Fruit fly (Drosophila melanogaster) whole organism, embryonic: Measurements from ENCODE around the gene CG32246.

Source experiments
- Antp ChIP-seq: fragments of 200-800 bp; sonication (Bioruptor generic); optimal IDR thresholded peaks from 3 replicates; lab custom pipeline; 2016; ENCODE audit warnings: missing biosample characterization, missing genetic modification characterization
- B-H2 ChIP-seq: fragments of 200-800 bp; sonication (Bioruptor generic); optimal IDR thresholded peaks from 2 replicates; lab custom pipeline; 2018; ENCODE audit warnings: missing biosample characterization, mild to moderate bottlenecking, missing genetic modification characterization
- Bgb ChIP-seq: fragments of 200-800 bp; sonication (Bioruptor generic); IDR thresholded peaks from 2 replicates; pipeline ENCODE4 v1.3.6; 2022; ENCODE audit warnings: missing biosample characterization, missing genetic modification characterization; ENCODE audit not compliant: partially characterized antibody
- Bteb2 ChIP-seq: fragments of 200-800 bp; sonication (Bioruptor generic); optimal IDR thresholded peaks from 2 replicates; lab custom pipeline; 2016; ENCODE audit warnings: missing biosample characterization, missing genetic modification characterization
- CG10209 ChIP-seq: fragments of 200-800 bp; sonication (Bioruptor generic); optimal IDR thresholded peaks from 3 replicates; lab custom pipeline; 2017; ENCODE audit warnings: missing biosample characterization, mild to moderate bottlenecking, missing genetic modification characterization, missing genetic modification reagents
- CG10431 ChIP-seq: fragments of 200-800 bp; sonication (Bioruptor generic); optimal IDR thresholded peaks from 3 replicates; lab custom pipeline; 2018; ENCODE audit warnings: missing biosample characterization, mild to moderate bottlenecking, missing genetic modification characterization
- CG12744 ChIP-seq: fragments of 200-800 bp; sonication (Bioruptor generic); optimal IDR thresholded peaks from 2 replicates; lab custom pipeline; 2016; ENCODE audit warnings: missing biosample characterization, missing genetic modification characterization
- CG12769 ChIP-seq: fragments of 200-800 bp; sonication (Bioruptor generic); optimal IDR thresholded peaks from 2 replicates; lab custom pipeline; 2019; ENCODE audit warnings: missing biosample characterization, mild to moderate bottlenecking, missing genetic modification characterization, moderate library complexity
- CG14965 ChIP-seq: fragments of 200-800 bp; sonication (Bioruptor generic); optimal IDR thresholded peaks from 2 replicates; lab custom pipeline; 2016; ENCODE audit warnings: missing biosample characterization, missing genetic modification characterization, borderline replicate concordance
- CG15514 ChIP-seq: fragments of 200-800 bp; sonication (Bioruptor generic); optimal IDR thresholded peaks from 3 replicates; lab custom pipeline; 2017; ENCODE audit warnings: missing biosample characterization, missing genetic modification characterization, mild to moderate bottlenecking, moderate library complexity, missing genetic modification reagents
- CG16863 ChIP-seq: fragments of 200-800 bp; sonication (Bioruptor generic); optimal IDR thresholded peaks from 3 replicates; lab custom pipeline; 2016; ENCODE audit warnings: missing biosample characterization, missing genetic modification characterization
- CG17612 ChIP-seq: fragments of 200-800 bp; sonication (Bioruptor generic); IDR thresholded peaks from 2 replicates; pipeline ENCODE4 v1.3.6; 2022; ENCODE audit warnings: missing biosample characterization, missing genetic modification characterization
- CG30431 ChIP-seq: fragments of 200-800 bp; sonication (Bioruptor generic); optimal IDR thresholded peaks from 2 replicates; lab custom pipeline; 2017; ENCODE audit warnings: missing biosample characterization, missing genetic modification characterization
- CG3065 ChIP-seq: fragments of 200-800 bp; sonication (Bioruptor generic); optimal IDR thresholded peaks from 2 replicates; lab custom pipeline; 2016; ENCODE audit warnings: missing biosample characterization, missing genetic modification characterization
- CG31441 ChIP-seq: fragments of 200-800 bp; sonication (Bioruptor generic); IDR thresholded peaks from 2 replicates; pipeline ENCODE4 v1.3.6; 2022; ENCODE audit warnings: missing biosample characterization, missing genetic modification characterization
- CG32532 ChIP-seq: fragments of 200-800 bp; sonication (Bioruptor generic); IDR thresholded peaks from 2 replicates; pipeline ENCODE4 v1.3.6; 2022; ENCODE audit warnings: missing biosample characterization, missing genetic modification characterization
- CG4730 ChIP-seq: fragments of 200-800 bp; sonication (Bioruptor generic); IDR thresholded peaks from 2 replicates; pipeline ENCODE4 v1.3.6; 2022; ENCODE audit warnings: missing biosample characterization, missing genetic modification characterization
- CG4820 ChIP-seq: fragments of 200-800 bp; sonication (Bioruptor generic); optimal IDR thresholded peaks from 3 replicates; lab custom pipeline; 2016; ENCODE audit warnings: missing biosample characterization, missing genetic modification characterization
- CG6254 ChIP-seq: fragments of 200-800 bp; sonication (Bioruptor generic); optimal IDR thresholded peaks from 3 replicates; lab custom pipeline; 2017; ENCODE audit warnings: mild to moderate bottlenecking, missing biosample characterization, missing genetic modification reagents, missing genetic modification characterization
- CG6272 ChIP-seq: fragments of 200-800 bp; sonication (Bioruptor generic); IDR thresholded peaks from 2 replicates; pipeline ENCODE4 v1.3.6; 2022; ENCODE audit warnings: missing biosample characterization, missing genetic modification characterization
- CG6765 ChIP-seq: fragments of 200-800 bp; sonication (Bioruptor generic); optimal IDR thresholded peaks from 3 replicates; lab custom pipeline; 2017; ENCODE audit warnings: missing biosample characterization, mild to moderate bottlenecking, missing genetic modification characterization
- CG6813 ChIP-seq: fragments of 200-800 bp; sonication (Bioruptor generic); optimal IDR thresholded peaks from 2 replicates; lab custom pipeline; 2017; ENCODE audit warnings: missing biosample characterization, missing genetic modification characterization, mild to moderate bottlenecking, moderate library complexity, missing genetic modification reagents
- CG7928 ChIP-seq: fragments of 200-800 bp; sonication (Bioruptor generic); optimal IDR thresholded peaks from 2 replicates; lab custom pipeline; 2017; ENCODE audit warnings: missing biosample characterization, mild to moderate bottlenecking, missing genetic modification characterization
- CG9437 ChIP-seq: fragments of 200-800 bp; sonication (Bioruptor generic); optimal IDR thresholded peaks from 2 replicates; lab custom pipeline; 2018; ENCODE audit warnings: missing biosample characterization, mild to moderate bottlenecking, missing genetic modification characterization
- Ets65A ChIP-seq: fragments of 200-800 bp; sonication (Bioruptor generic); peaks from one replicate; lab custom pipeline; 2016; ENCODE audit warnings: missing biosample characterization, missing genetic modification characterization
- Fer1 ChIP-seq: fragments of 200-800 bp; sonication (Bioruptor generic); optimal IDR thresholded peaks from 2 replicates; lab custom pipeline; 2017; ENCODE audit warnings: missing biosample characterization, mild to moderate bottlenecking, missing genetic modification characterization
- Lpt ChIP-seq: fragments of >200 bp; optimal IDR thresholded peaks from 2 replicates; lab custom pipeline; 2018; ENCODE audit warnings: missing biosample characterization, missing genetic modification characterization
- Med ChIP-seq: fragments of 200-800 bp; sonication (Bioruptor generic); peaks from one replicate; lab custom pipeline; 2016; ENCODE audit warnings: missing biosample characterization, missing genetic modification characterization, mild to moderate bottlenecking, inconsistent platforms, moderate library complexity
- Mrtf ChIP-seq: fragments of 200-800 bp; sonication (Bioruptor generic); IDR thresholded peaks from 3 replicates; pipeline ENCODE4 v1.3.6; 2022; ENCODE audit warnings: missing biosample characterization, missing genetic modification characterization
- NK7.1 ChIP-seq: fragments of 200-800 bp; sonication (Bioruptor generic); optimal IDR thresholded peaks from 3 replicates; lab custom pipeline; 2016; ENCODE audit warnings: missing biosample characterization, missing genetic modification characterization
- PHDP ChIP-seq: fragments of 200-800 bp; sonication (Bioruptor generic); optimal IDR thresholded peaks from 3 replicates; lab custom pipeline; 2018; ENCODE audit warnings: missing biosample characterization, mild to moderate bottlenecking, missing genetic modification characterization, moderate library complexity
- ab ChIP-seq: fragments of 200-800 bp; sonication (Bioruptor generic); optimal IDR thresholded peaks from 2 replicates; lab custom pipeline; 2016; ENCODE audit warnings: missing biosample characterization, missing genetic modification characterization
- amos ChIP-seq: fragments of 200-800 bp; sonication (Bioruptor generic); IDR thresholded peaks from 2 replicates; pipeline ENCODE4 v1.3.6; 2022; ENCODE audit warnings: missing biosample characterization, missing genetic modification characterization; ENCODE audit not compliant: partially characterized antibody
- bowl ChIP-seq: fragments of 200-800 bp; sonication (Bioruptor generic); IDR thresholded peaks from 2 replicates; pipeline ENCODE4 v1.3.6; 2022; ENCODE audit warnings: missing biosample characterization, missing genetic modification characterization
- dan ChIP-seq: fragments of 200-800 bp; sonication (Bioruptor generic); IDR thresholded peaks from 2 replicates; pipeline ENCODE4 v1.3.6; 2022; ENCODE audit warnings: missing biosample characterization, missing genetic modification characterization
- dimm ChIP-seq: fragments of 200-800 bp; sonication (Bioruptor generic); IDR thresholded peaks from 2 replicates; pipeline ENCODE4 v1.3.6; 2022; ENCODE audit warnings: missing biosample characterization, missing genetic modification characterization
- dmrt11E ChIP-seq: fragments of 200-800 bp; sonication (Bioruptor generic); optimal IDR thresholded peaks from 3 replicates; lab custom pipeline; 2018; ENCODE audit warnings: missing biosample characterization, mild to moderate bottlenecking, missing genetic modification characterization, moderate library complexity
- en ChIP-seq: fragments of 200-800 bp; sonication (Bioruptor generic); optimal IDR thresholded peaks from 2 replicates; lab custom pipeline; 2016; ENCODE audit warnings: missing biosample characterization, missing genetic modification characterization
- exex ChIP-seq: fragments of 200-800 bp; sonication (Bioruptor generic); optimal IDR thresholded peaks from 4 replicates; lab custom pipeline; 2018; ENCODE audit warnings: missing biosample characterization, mild to moderate bottlenecking, missing genetic modification characterization, moderate library complexity
- fd3F ChIP-seq: fragments of 200-800 bp; sonication (Bioruptor generic); optimal IDR thresholded peaks from 2 replicates; lab custom pipeline; 2018; ENCODE audit warnings: missing biosample characterization, mild to moderate bottlenecking, missing genetic modification characterization, moderate library complexity
- ftz-f1 ChIP-seq: fragments of 200-800 bp; sonication (Bioruptor generic); optimal IDR thresholded peaks from 2 replicates; lab custom pipeline; 2016; ENCODE audit warnings: missing biosample characterization, missing genetic modification characterization
- gsb-n ChIP-seq: fragments of 200-800 bp; sonication (Bioruptor generic); optimal IDR thresholded peaks from 3 replicates; lab custom pipeline; 2018; ENCODE audit warnings: missing biosample characterization, mild to moderate bottlenecking, missing genetic modification characterization
- hb ChIP-seq: fragments of 200-800 bp; sonication (Bioruptor generic); IDR thresholded peaks from 3 replicates; pipeline ENCODE4 v1.3.6; 2022; ENCODE audit warnings: missing biosample characterization, missing genetic modification characterization; ENCODE audit not compliant: partially characterized antibody
- hbn ChIP-seq: fragments of 200-800 bp; sonication (Bioruptor generic); IDR thresholded peaks from 2 replicates; pipeline ENCODE4 v1.3.6; 2022; ENCODE audit warnings: missing biosample characterization, missing genetic modification characterization; ENCODE audit not compliant: partially characterized antibody
- p53 ChIP-seq: fragments of 200-800 bp; sonication (Bioruptor generic); optimal IDR thresholded peaks from 2 replicates; lab custom pipeline; 2016; ENCODE audit warnings: missing biosample characterization, missing genetic modification characterization
- salm ChIP-seq: fragments of 200-800 bp; sonication (Bioruptor generic); optimal IDR thresholded peaks from 2 replicates; lab custom pipeline; 2018; ENCODE audit warnings: missing biosample characterization, mild to moderate bottlenecking, missing genetic modification characterization
- sc ChIP-seq, 3 experiments: fragments of >200 bp in 2 of 3; fragments of 200-800 bp in 1 of 3; sonication (Bioruptor generic) in 1 of 3; optimal IDR thresholded peaks; 2 replicates in 2 of 3; 3 replicates in 1 of 3; lab custom pipeline; 2017; ENCODE audit warnings: mild to moderate bottlenecking in 1 of 3, missing biosample characterization in 1 of 3, missing genetic modification characterization in 1 of 3, missing genetic modification reagents in 1 of 3
- sima ChIP-seq: fragments of 200-800 bp; sonication (Bioruptor generic); optimal IDR thresholded peaks from 2 replicates; lab custom pipeline; 2016; ENCODE audit warnings: missing biosample characterization, missing genetic modification characterization
- tll ChIP-seq, 2 experiments: fragments of 200-800 bp in 1 of 2; fragments of >200 bp in 1 of 2; sonication (Bioruptor generic) in 1 of 2; optimal IDR thresholded peaks; 2 replicates each; lab custom pipeline; 2017 to 2019; ENCODE audit warnings: missing biosample characterization in 2 of 2, missing genetic modification characterization in 2 of 2, mild to moderate bottlenecking in 1 of 2, moderate library complexity in 1 of 2
- wor ChIP-seq: fragments of 200-800 bp; sonication (Bioruptor generic); IDR thresholded peaks from 2 replicates; pipeline ENCODE4 v1.3.6; 2022; ENCODE audit warnings: missing biosample characterization, missing genetic modification characterization

Gene CG32246

dm6 chr3L:4613083-4613482 lies 7.9 kb upstream of the CG32246 start (continued):
- TF ChIP-seq ftz-f1 (GFP tag; lab: Kevin White, UChicago) (peak; percentile 37), Mrtf (GFP tag; lab: Robert Waterston, UW) (peak; percentile 93), Bgb (no peak), CG12744 (peak; percentile 81), hb (GFP tag; lab: Robert Waterston, UW) (no peak), wor (GFP tag; lab: Robert Waterston, UW) (peak; percentile 85), NK7.1 (GFP tag; lab: Kevin White, UChicago) (peak; percentile 85), ab (GFP tag; lab: Kevin White, UChicago) (peak; percentile 69), dmrt11E (peak; percentile 91), p53 (GFP tag; lab: Kevin White, UChicago) (peak; percentile 46), CG9437 (GFP tag; lab: Kevin White, UChicago) (peak; percentile 88), CG14965 (GFP tag; lab: Kevin White, UChicago) (peak; percentile 66), CG12769 (tag; lab: Kevin White, UChicago) (peak; percentile 81), en (GFP tag; lab: Kevin White, UChicago) (peak; percentile 42), Lpt (GFP tag; lab: Kevin White, UChicago) (no peak), CG32532 (GFP tag; lab: Robert Waterston, UW) (peak; percentile 93), salm (peak; percentile 87), CG6254 (peak; percentile 95), tll (GFP tag; optimal IDR thresholded peaks at IDR 0.05; lab: Kevin White, UChicago) (peak in 1 of 2 experiments; percentile 66), CG6813 (GFP tag; lab: Kevin White, UChicago) (peak; percentile 96), sc (optimal IDR thresholded peaks at IDR 0.05; lab: Kevin White, UChicago) (no peak), sc (GFP tag; optimal IDR thresholded peaks at IDR 0.05; lab: Kevin White, UChicago) (peak; percentile 94), Fer1 (GFP tag; lab: Kevin White, UChicago) (peak; percentile 94), CG6272 (peak; percentile 83), CG6765 (GFP tag; lab: Kevin White, UChicago) (peak; percentile 82), Med (peak; percentile 97), hbn (GFP tag; lab: Robert Waterston, UW) (no peak), dimm (peak; percentile 72), CG4820 (GFP tag; lab: Kevin White, UChicago) (peak; percentile 95), CG3065 (GFP tag; lab: Kevin White, UChicago) (peak; percentile 80), CG4730 (peak; percentile 91), Ets65A (GFP tag; lab: Kevin White, UChicago) (peak; percentile 98), CG10431 (GFP tag; lab: Kevin White, UChicago) (peak; percentile 78), exex (tag; lab: Kevin White, UChicago) (peak; percentile 57), CG7928 (peak; percentile 66), CG30431 (GFP tag; lab: Kevin White, UChicago) (peak; percentile 77), Antp (GFP tag; lab: Kevin White, UChicago) (peak; percentile 67), CG16863 (GFP tag; lab: Kevin White, UChicago) (peak; percentile 86), CG17612 (GFP tag; lab: Robert Waterston, UW) (peak; percentile 79), CG15514 (GFP tag; lab: Kevin White, UChicago) (peak; percentile 86), bowl (GFP tag; lab: Robert Waterston, UW) (peak; percentile 71; the same call in 1 of the 2 replicates), amos (GFP tag; lab: Robert Waterston, UW) (no peak), CG31441 (GFP tag; lab: Robert Waterston, UW) (peak; percentile 97), fd3F (GFP tag; lab: Kevin White, UChicago) (peak; percentile 87), CG10209 (GFP tag; lab: Kevin White, UChicago) (peak; percentile 94), dan (GFP tag; lab: Robert Waterston, UW) (peak; percentile 55; the same call in 1 of the 2 replicates), PHDP (peak; percentile 95), B-H2 (GFP tag; lab: Kevin White, UChicago) (peak; percentile 13), gsb-n (tag; lab: Kevin White, UChicago) (peak; percentile 92), Bteb2 (GFP tag; lab: Kevin White, UChicago) (peak; percentile 86), sima (GFP tag; lab: Kevin White, UChicago) (peak; percentile 76)
